Worm (Caenorhabditis elegans): ENCODE results near the gene C45H4.21.

- TF ChIP-seq daf-12 (tag; optimal IDR thresholded peaks at IDR 0.05) (no peak), egl-5 (tag; optimal IDR thresholded peaks at IDR 0.05) (no peak), nhr-11 (tag; optimal IDR thresholded peaks at IDR 0.05) (no peak), ztf-11 (tag; optimal IDR thresholded peaks at IDR 0.05) (no peak), zag-1 (tag; optimal IDR thresholded peaks at IDR 0.05) (no peak), elt-1 (tag; optimal IDR thresholded peaks at IDR 0.05) (no peak), unc-39 (tag; optimal IDR thresholded peaks at IDR 0.05) (no peak), aly-2 (tag; optimal IDR thresholded peaks at IDR 0.05) (no peak)
These were observed 17.3 kb upstream of the C45H4.21 start, which contains the start of gene srbc-19 for ce11 chrV:2166679-2167078.

Data from whole organism, L3 larva.